Fruit fly (Drosophila melanogaster): ENCODE data around the gene CDK2AP1.
"Not testable (repeated sequence)": the region's sequence is repeated elsewhere in the genome, so short reads cannot be mapped to it uniquely, and the experiment has no call there.

The CDK2AP1 gene

DNA sequence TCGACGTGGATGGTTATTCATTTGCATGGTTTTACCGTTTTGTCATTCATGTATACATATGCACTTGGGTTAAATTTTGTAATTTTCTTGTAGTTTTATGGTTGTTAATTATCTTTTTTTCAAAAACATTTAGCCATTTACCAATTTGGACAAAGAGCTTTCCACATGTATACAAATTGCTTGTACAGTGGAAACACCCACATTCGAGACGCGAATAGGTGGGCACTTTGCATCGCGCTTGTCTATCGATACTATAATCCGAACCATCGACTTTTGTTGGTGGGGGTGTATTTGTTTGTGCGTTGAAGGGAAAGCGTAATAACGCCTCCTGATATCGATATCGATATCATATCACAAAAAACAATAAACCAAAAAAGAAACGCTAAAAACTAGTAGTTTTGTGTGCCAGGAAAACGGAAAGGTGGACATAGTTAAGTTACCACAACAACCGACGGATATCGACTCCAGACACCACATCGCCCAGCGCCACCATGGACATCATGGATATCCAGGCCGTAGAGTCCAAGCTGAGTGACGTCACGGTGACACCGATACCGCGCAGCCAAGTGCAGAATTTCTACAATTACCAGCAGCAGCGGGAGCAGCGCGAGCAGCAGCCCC, at the start of gene CDK2AP1:
Gene CDK2AP1 (plus strand): TSS at position 294 of the 621 bp plus-strand sequence.
- TF ChIP-seq toe (GFP tag; optimal IDR thresholded peaks at IDR 0.05) (peak; percentile 32), ovo (GFP tag; optimal IDR thresholded peaks at IDR 0.05) (no peak), Mnt (GFP tag; optimal IDR thresholded peaks at IDR 0.05) (peak; percentile 51), bab1 (GFP tag; optimal IDR thresholded peaks at IDR 0.05) (peak; percentile 49)

DNA sequence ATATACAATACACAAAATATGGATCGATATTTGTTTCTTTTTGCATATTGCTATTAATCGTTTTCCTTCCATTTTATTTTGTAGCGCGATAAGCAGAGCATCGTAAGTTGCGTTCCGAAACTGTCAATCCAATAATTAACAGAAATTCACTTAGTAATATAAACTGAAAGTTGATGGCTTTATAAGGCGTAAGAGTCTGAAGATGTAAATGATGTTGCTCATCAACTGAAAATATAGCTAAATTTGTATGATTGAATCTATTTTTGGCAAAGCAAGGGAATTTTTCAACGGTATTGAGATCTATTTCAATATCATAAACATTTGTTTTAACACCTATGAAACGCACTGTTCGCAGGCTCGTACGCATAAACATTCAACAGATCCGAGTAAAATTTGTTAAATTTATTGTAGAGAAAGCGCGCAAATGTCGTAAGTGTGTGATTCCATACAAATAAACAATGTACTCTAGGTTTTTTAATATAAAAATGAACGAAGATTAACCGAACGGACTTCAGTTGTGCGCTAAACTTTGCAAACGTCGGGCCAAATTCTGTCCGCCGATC, 48.8 kb upstream of the CDK2AP1 start, which contains the start of gene Vago:
Gene Vago (plus strand): TSS at position 513 of the 563 bp plus-strand sequence.
- TF ChIP-seq CG1620 (GFP tag; optimal IDR thresholded peaks at IDR 0.05) (no peak), CG33017 (tag; optimal IDR thresholded peaks at IDR 0.05) (peak; percentile 33), pad (GFP tag; optimal IDR thresholded peaks at IDR 0.05) (peak; percentile 31), CG11617 (GFP tag; optimal IDR thresholded peaks at IDR 0.05) (peak; percentile 29), kay (GFP tag; ENCODE audit: borderline replicate concordance) (peak; percentile 5), CG12768 (GFP tag; optimal IDR thresholded peaks at IDR 0.05) (peak; percentile 17), CG7101 (tag; optimal IDR thresholded peaks at IDR 0.05) (peak; percentile 70), Hr96 (GFP tag; optimal IDR thresholded peaks at IDR 0.05) (peak; percentile 41), Clk (GFP tag; optimal IDR thresholded peaks at IDR 0.05) (no peak), Mnt (GFP tag; optimal IDR thresholded peaks at IDR 0.05) (peak; percentile 11), CG14711 (tag; optimal IDR thresholded peaks at IDR 0.05) (peak; percentile 46)

dm6 chrX:11090161-11090560, 47.5 kb upstream of the CDK2AP1 start, which contains the start of gene CG2076:
Gene CG2076, plus strand, starts transcription at chrX:11090210.
- TF ChIP-seq CG11617 (GFP tag; optimal IDR thresholded peaks at IDR 0.05) (no peak), tj (GFP tag; optimal IDR thresholded peaks at IDR 0.05) (peak; percentile 16), cic (GFP tag; optimal IDR thresholded peaks at IDR 0.05) (no peak)

DNA sequence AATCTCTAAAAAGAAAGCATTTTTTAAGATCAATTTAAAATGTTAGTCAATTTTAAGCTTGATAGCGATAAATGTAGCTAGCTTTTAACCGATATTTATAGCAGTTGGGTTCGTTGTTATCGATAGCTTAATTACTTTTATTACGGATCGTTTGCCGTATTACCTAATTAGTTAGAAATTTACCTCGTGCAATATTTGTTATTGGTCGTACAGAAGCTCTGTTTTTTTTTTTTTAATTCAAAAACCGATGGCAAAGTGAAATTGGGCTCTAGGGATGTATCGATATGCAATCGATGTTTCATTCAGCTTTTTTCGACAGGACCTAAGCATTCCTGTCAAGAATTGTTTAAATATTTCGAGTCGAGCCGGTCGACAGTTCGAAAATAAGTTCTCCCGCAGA, 45.5 kb upstream of the CDK2AP1 start, which contains the start of gene CG2061:
Gene CG2061 (plus strand): TSS at position 292 of the 400 bp plus-strand sequence.
- TF ChIP-seq kay (GFP tag; ENCODE audit: borderline replicate concordance) (no peak), Hr96 (GFP tag; optimal IDR thresholded peaks at IDR 0.05) (no peak), cic (GFP tag; optimal IDR thresholded peaks at IDR 0.05) (no peak), CG5204 (GFP tag; optimal IDR thresholded peaks at IDR 0.05) (no peak), Mnt (GFP tag; optimal IDR thresholded peaks at IDR 0.05) (no peak), CG11617 (GFP tag; optimal IDR thresholded peaks at IDR 0.05) (no peak), bab1 (GFP tag; optimal IDR thresholded peaks at IDR 0.05) (no peak), CG12768 (GFP tag; optimal IDR thresholded peaks at IDR 0.05) (no peak), toe (GFP tag; optimal IDR thresholded peaks at IDR 0.05) (no peak), cnc (optimal IDR thresholded peaks at IDR 0.05) (no peak), CG1620 (GFP tag; optimal IDR thresholded peaks at IDR 0.05) (no peak), CG14711 (tag; optimal IDR thresholded peaks at IDR 0.05) (no peak), pad (GFP tag; optimal IDR thresholded peaks at IDR 0.05) (no peak), CG7101 (tag; optimal IDR thresholded peaks at IDR 0.05) (no peak), ovo (GFP tag; optimal IDR thresholded peaks at IDR 0.05) (no peak)

- TF ChIP-seq CG12768 (GFP tag; optimal IDR thresholded peaks at IDR 0.05) (no peak), cic (GFP tag; optimal IDR thresholded peaks at IDR 0.05) (peak; percentile 15), toe (GFP tag; optimal IDR thresholded peaks at IDR 0.05) (no peak), CG7101 (tag; optimal IDR thresholded peaks at IDR 0.05) (no peak), bab1 (GFP tag; optimal IDR thresholded peaks at IDR 0.05) (no peak), Mnt (GFP tag; optimal IDR thresholded peaks at IDR 0.05) (peak; percentile 55)
Observed at dm6 chrX:11095276-11095675, 42.4 kb upstream of the CDK2AP1 start.

DNA sequence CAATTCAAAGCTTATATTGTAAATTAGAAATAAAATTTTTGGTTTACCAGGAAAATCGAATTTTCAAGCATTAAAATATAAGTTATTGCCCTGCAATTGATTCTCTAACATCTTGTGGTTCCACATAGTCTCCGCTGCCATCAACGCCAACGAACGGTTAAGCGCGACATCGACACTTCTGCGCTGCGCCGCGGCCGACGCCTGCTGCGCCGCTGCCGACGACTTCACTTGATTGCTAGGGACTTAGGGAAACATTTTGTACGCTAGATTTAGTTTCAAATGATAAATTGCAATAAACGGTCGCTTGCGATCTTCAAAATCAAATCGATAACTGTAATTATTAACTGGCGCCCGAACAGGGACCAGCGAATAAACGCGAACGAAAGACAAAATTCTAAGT, 41.7 kb upstream of the CDK2AP1 start, which contains the start of gene CG42249:
Gene CG42249 (plus strand): TSS at position 301 of the 400 bp plus-strand sequence.
- not testable (repeated sequence) for TF ChIP-seq ovo (GFP tag; optimal IDR thresholded peaks at IDR 0.05); cnc (optimal IDR thresholded peaks at IDR 0.05); CG5204 (GFP tag; optimal IDR thresholded peaks at IDR 0.05)

DNA sequence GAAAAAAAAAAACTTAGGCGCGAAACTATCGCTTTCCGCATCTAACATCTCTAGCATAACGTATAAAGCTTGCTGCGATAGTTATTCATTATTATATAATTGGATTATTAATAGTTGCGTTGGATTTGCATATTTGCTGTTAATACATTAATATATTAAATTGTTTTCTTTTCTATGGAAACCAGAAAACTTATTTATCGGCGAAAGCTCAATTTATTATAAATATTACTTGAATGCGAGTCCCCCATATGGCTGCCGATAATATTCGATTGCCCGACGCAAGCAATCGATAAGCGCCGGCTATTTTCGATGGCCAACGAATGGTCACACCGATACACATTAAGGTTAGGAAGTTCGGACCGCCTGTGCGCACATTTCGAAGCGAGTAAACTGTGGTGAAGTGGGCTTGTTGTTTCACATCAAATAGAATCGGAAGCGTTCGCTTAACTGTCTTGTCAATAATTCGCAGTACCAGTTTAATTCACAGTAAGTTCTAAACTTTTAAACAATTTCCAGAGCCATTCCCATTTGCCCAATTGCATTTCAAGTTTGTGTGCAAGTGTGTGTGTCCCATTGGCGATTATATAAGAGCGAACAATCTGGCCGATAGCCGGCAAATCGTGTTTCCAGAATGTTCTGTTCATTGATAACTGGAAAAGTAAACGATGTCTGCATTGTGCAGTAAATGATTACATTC, 29.4 kb upstream of the CDK2AP1 start, which contains the start of gene Hsp60A:
Gene Hsp60A (plus strand): TSS at position 335 of the 697 bp plus-strand sequence.
- TF ChIP-seq CG5204 (GFP tag; optimal IDR thresholded peaks at IDR 0.05), result no peak
- TF ChIP-seq CG14711 (tag; optimal IDR thresholded peaks at IDR 0.05), result peak; percentile 58
- no peak for TF ChIP-seq Mnt (GFP tag; optimal IDR thresholded peaks at IDR 0.05)
- peak; percentile 56 for TF ChIP-seq Hr96 (GFP tag; optimal IDR thresholded peaks at IDR 0.05)
- TF ChIP-seq pad (GFP tag; optimal IDR thresholded peaks at IDR 0.05), result peak; percentile 37
- peak; percentile 76 for TF ChIP-seq CG7101 (tag; optimal IDR thresholded peaks at IDR 0.05)
- TF ChIP-seq Clk (GFP tag; optimal IDR thresholded peaks at IDR 0.05), result no peak
- no peak for TF ChIP-seq CG7045 (GFP tag; optimal IDR thresholded peaks at IDR 0.05)
- peak; percentile 14 for TF ChIP-seq Crg-1 (GFP tag; optimal IDR thresholded peaks at IDR 0.05)
- no peak for TF ChIP-seq kay (GFP tag; ENCODE audit: borderline replicate concordance)
- no peak for TF ChIP-seq CG11617 (GFP tag; optimal IDR thresholded peaks at IDR 0.05)
- peak; percentile 12 for TF ChIP-seq CG33017 (tag; optimal IDR thresholded peaks at IDR 0.05)
- peak; percentile 3 for TF ChIP-seq cic (GFP tag; optimal IDR thresholded peaks at IDR 0.05)
- peak; percentile 33 for TF ChIP-seq toe (GFP tag; optimal IDR thresholded peaks at IDR 0.05)
- TF ChIP-seq ovo (GFP tag; optimal IDR thresholded peaks at IDR 0.05), result peak; percentile 61
- TF ChIP-seq bab1 (GFP tag; optimal IDR thresholded peaks at IDR 0.05), result peak; percentile 84
- no peak for TF ChIP-seq CG12768 (GFP tag; optimal IDR thresholded peaks at IDR 0.05)
- no peak for TF ChIP-seq cnc (optimal IDR thresholded peaks at IDR 0.05)
- TF ChIP-seq CG1620 (GFP tag; optimal IDR thresholded peaks at IDR 0.05), result peak; percentile 73
- peak; percentile 47 for TF ChIP-seq tj (GFP tag; optimal IDR thresholded peaks at IDR 0.05)
